Fruit fly (Drosophila melanogaster) whole organism, embryonic: ENCODE results near the gene NdufV3.
A peak's percentile ranks its signal among the peaks of the same experiment; 100 is the strongest.

Source experiments
- ATbp ChIP-seq: fragments of 200-800 bp; sonication (Bioruptor generic); optimal IDR thresholded peaks from 2 replicates; lab custom pipeline; 2017; ENCODE audit warnings: missing biosample characterization, mild to moderate bottlenecking, missing genetic modification characterization, missing genetic modification reagents
- Aef1 ChIP-seq: fragments of 200-800 bp; sonication (Bioruptor generic); IDR thresholded peaks from 3 replicates; pipeline ENCODE4 v1.3.6; 2022; ENCODE audit warnings: missing biosample characterization, missing genetic modification characterization
- B-H2 ChIP-seq: fragments of 200-800 bp; sonication (Bioruptor generic); optimal IDR thresholded peaks from 2 replicates; lab custom pipeline; 2018; ENCODE audit warnings: missing biosample characterization, mild to moderate bottlenecking, missing genetic modification characterization
- Blimp-1 ChIP-seq: fragments of 200-800 bp; sonication (Bioruptor generic); optimal IDR thresholded peaks from 3 replicates; lab custom pipeline; 2018; ENCODE audit warnings: missing biosample characterization, missing genetic modification characterization, mild to moderate bottlenecking, moderate library complexity, missing genetic modification reagents
- Bteb2 ChIP-seq: fragments of 200-800 bp; sonication (Bioruptor generic); optimal IDR thresholded peaks from 2 replicates; lab custom pipeline; 2016; ENCODE audit warnings: missing biosample characterization, missing genetic modification characterization
- CG10267 ChIP-seq: fragments of 200-800 bp; sonication (Bioruptor generic); optimal IDR thresholded peaks from 2 replicates; lab custom pipeline; 2018; ENCODE audit warnings: missing biosample characterization, mild to moderate bottlenecking, missing genetic modification characterization, moderate library complexity
- CG10431 ChIP-seq: fragments of 200-800 bp; sonication (Bioruptor generic); optimal IDR thresholded peaks from 3 replicates; lab custom pipeline; 2018; ENCODE audit warnings: missing biosample characterization, mild to moderate bottlenecking, missing genetic modification characterization
- CG10979 ChIP-seq: fragments of 200-800 bp; sonication (Bioruptor generic); optimal IDR thresholded peaks from 2 replicates; lab custom pipeline; 2018; ENCODE audit warnings: missing biosample characterization, mild to moderate bottlenecking, missing genetic modification characterization, moderate library complexity
- CG11085 ChIP-seq: fragments of 200-800 bp; sonication (Bioruptor generic); IDR thresholded peaks from 2 replicates; pipeline ENCODE4 v1.3.6; 2022; ENCODE audit warnings: missing biosample characterization, missing genetic modification characterization
- CG11723 ChIP-seq: fragments of 200-800 bp; sonication (Bioruptor generic); optimal IDR thresholded peaks from 2 replicates; lab custom pipeline; 2017; ENCODE audit warnings: missing biosample characterization, mild to moderate bottlenecking, missing genetic modification characterization
- CG12391 ChIP-seq: fragments of 200-800 bp; sonication (Bioruptor generic); optimal IDR thresholded peaks from 3 replicates; lab custom pipeline; 2018; ENCODE audit warnings: missing biosample characterization, mild to moderate bottlenecking, missing genetic modification characterization, moderate library complexity
- CG12942 ChIP-seq: fragments of 200-800 bp; sonication (Bioruptor generic); optimal IDR thresholded peaks from 3 replicates; lab custom pipeline; 2016; ENCODE audit warnings: missing biosample characterization, missing genetic modification characterization
- CG13296 ChIP-seq: fragments of 200-800 bp; sonication (Bioruptor generic); optimal IDR thresholded peaks from 3 replicates; lab custom pipeline; 2018; ENCODE audit warnings: missing biosample characterization, mild to moderate bottlenecking, missing genetic modification characterization
- CG15479 ChIP-seq: fragments of 200-800 bp; sonication (Bioruptor generic); optimal IDR thresholded peaks from 3 replicates; lab custom pipeline; 2019; ENCODE audit warnings: missing biosample characterization, mild to moderate bottlenecking, missing genetic modification characterization, moderate library complexity
- CG17328 ChIP-seq: fragments of 200-800 bp; sonication (Bioruptor generic); IDR thresholded peaks from 2 replicates; pipeline ENCODE4 v1.3.6; 2022; ENCODE audit warnings: missing biosample characterization, missing genetic modification characterization
- CG17361 ChIP-seq: fragments of 200-800 bp; sonication (Bioruptor generic); IDR thresholded peaks from 3 replicates; pipeline ENCODE4 v1.3.6; 2022; ENCODE audit warnings: missing biosample characterization, missing genetic modification characterization
- CG17385 ChIP-seq: fragments of 200-800 bp; sonication (Bioruptor generic); optimal IDR thresholded peaks from 3 replicates; lab custom pipeline; 2018; ENCODE audit warnings: missing biosample characterization, mild to moderate bottlenecking, missing genetic modification characterization
- CG17829 ChIP-seq: fragments of 200-800 bp; optimal IDR thresholded peaks from 2 replicates; lab custom pipeline; 2019; ENCODE audit warnings: missing biosample characterization, mild to moderate bottlenecking, missing genetic modification characterization, moderate library complexity
- CG18619 ChIP-seq: fragments of 200-800 bp; sonication (Bioruptor generic); optimal IDR thresholded peaks from 3 replicates; lab custom pipeline; 2017; ENCODE audit warnings: missing biosample characterization, mild to moderate bottlenecking, missing genetic modification characterization
- CG6175 ChIP-seq: fragments of 200-800 bp; sonication (Bioruptor generic); IDR thresholded peaks from 3 replicates; pipeline ENCODE4 v1.3.6; 2022; ENCODE audit warnings: missing biosample characterization, missing genetic modification characterization
- CG7786 ChIP-seq: fragments of 200-800 bp; sonication (Bioruptor generic); optimal IDR thresholded peaks from 2 replicates; lab custom pipeline; 2016; ENCODE audit warnings: missing biosample characterization, missing genetic modification characterization
- CG8281 ChIP-seq: fragments of 200-800 bp; sonication (Bioruptor generic); optimal IDR thresholded peaks from 2 replicates; lab custom pipeline; 2018; ENCODE audit warnings: missing biosample characterization, mild to moderate bottlenecking, missing genetic modification characterization, moderate library complexity
- CG9876 ChIP-seq: fragments of 200-800 bp; sonication (Bioruptor generic); optimal IDR thresholded peaks from 2 replicates; lab custom pipeline; 2016; ENCODE audit warnings: missing biosample characterization, missing genetic modification characterization
- CHES-1-like ChIP-seq: fragments of 200-800 bp; sonication (Bioruptor generic); optimal IDR thresholded peaks from 2 replicates; lab custom pipeline; 2016; ENCODE audit warnings: missing biosample characterization, missing genetic modification characterization
- D ChIP-seq, 2 experiments: fragments of 200-800 bp in 1 of 2; fragments of >200 bp in 1 of 2; sonication (Bioruptor generic) in 1 of 2; optimal IDR thresholded peaks; 2 replicates in 1 of 2; 3 replicates in 1 of 2; lab custom pipeline; 2017; ENCODE audit warnings: mild to moderate bottlenecking in 1 of 2, missing biosample characterization in 1 of 2, missing genetic modification characterization in 1 of 2, missing genetic modification reagents in 1 of 2
- Drgx ChIP-seq: fragments of 200-800 bp; sonication (Bioruptor generic); IDR thresholded peaks from 2 replicates; pipeline ENCODE4 v1.3.6; 2022; ENCODE audit warnings: missing biosample characterization, missing genetic modification characterization
- H15 ChIP-seq: fragments of 200-800 bp; sonication (Bioruptor generic); IDR thresholded peaks from 3 replicates; pipeline ENCODE4 v1.3.6; 2022; ENCODE audit warnings: missing biosample characterization, missing genetic modification characterization
- HLHmδ ChIP-seq: fragments of 200-800 bp; sonication (Bioruptor generic); optimal IDR thresholded peaks from 2 replicates; lab custom pipeline; 2018; ENCODE audit warnings: missing biosample characterization, mild to moderate bottlenecking, missing genetic modification characterization, moderate library complexity
- Hsf ChIP-seq: fragments of 200-800 bp; sonication (Bioruptor generic); optimal IDR thresholded peaks from 3 replicates; lab custom pipeline; 2016; ENCODE audit warnings: missing biosample characterization, missing genetic modification characterization
- NfI ChIP-seq: fragments of 200-800 bp; sonication (Bioruptor generic); optimal IDR thresholded peaks from 3 replicates; lab custom pipeline; 2018; ENCODE audit warnings: missing biosample characterization, mild to moderate bottlenecking, missing genetic modification characterization, moderate library complexity
- Ptx1 ChIP-seq: fragments of 200-800 bp; sonication (Bioruptor generic); IDR thresholded peaks from 2 replicates; pipeline ENCODE4 v1.3.6; 2022; ENCODE audit warnings: missing biosample characterization, missing genetic modification characterization
- Sox102F ChIP-seq: fragments of 200-800 bp; sonication (Bioruptor generic); optimal IDR thresholded peaks from 2 replicates; lab custom pipeline; 2018; ENCODE audit warnings: missing biosample characterization, mild to moderate bottlenecking, missing genetic modification characterization, moderate library complexity
- Usf ChIP-seq: fragments of 200-800 bp; sonication (Bioruptor generic); optimal IDR thresholded peaks from 2 replicates; lab custom pipeline; 2017; ENCODE audit warnings: missing genotype, missing biosample characterization, missing genetic modification characterization
- amos ChIP-seq: fragments of 200-800 bp; sonication (Bioruptor generic); IDR thresholded peaks from 2 replicates; pipeline ENCODE4 v1.3.6; 2022; ENCODE audit warnings: missing biosample characterization, missing genetic modification characterization; ENCODE audit not compliant: partially characterized antibody
- cas ChIP-seq: fragments of 200-800 bp; sonication (Bioruptor generic); IDR thresholded peaks from 2 replicates; pipeline ENCODE4 v1.3.6; 2022; ENCODE audit warnings: missing biosample characterization, missing genetic modification characterization
- chinmo ChIP-seq: fragments of 200-800 bp; sonication (Bioruptor generic); IDR thresholded peaks from 4 replicates; pipeline ENCODE4 v1.3.6; 2022; ENCODE audit warnings: missing biosample characterization, missing genetic modification characterization; ENCODE audit not compliant: partially characterized antibody
- ems ChIP-seq: fragments of 200-800 bp; sonication (Bioruptor generic); optimal IDR thresholded peaks from 3 replicates; lab custom pipeline; 2016; ENCODE audit warnings: missing biosample characterization, missing genetic modification characterization
- fd64A ChIP-seq: fragments of 200-800 bp; sonication (Bioruptor generic); optimal IDR thresholded peaks from 3 replicates; lab custom pipeline; 2018; ENCODE audit warnings: missing biosample characterization, mild to moderate bottlenecking, missing genetic modification characterization
- fd96Cb ChIP-seq: fragments of 200-800 bp; sonication (Bioruptor generic); optimal IDR thresholded peaks from 2 replicates; lab custom pipeline; 2018; ENCODE audit warnings: missing biosample characterization, mild to moderate bottlenecking, missing genetic modification characterization, moderate library complexity
- gem ChIP-seq: fragments of 200-800 bp; sonication (Bioruptor generic); optimal IDR thresholded peaks from 2 replicates; lab custom pipeline; 2019; ENCODE audit warnings: missing biosample characterization, mild to moderate bottlenecking, missing genetic modification characterization, moderate library complexity
- insv ChIP-seq, 2 experiments: fragments of 200-800 bp; sonication (Bioruptor generic); optimal IDR thresholded peaks; 3 replicates each; lab custom pipeline; 2016 to 2018; ENCODE audit warnings: missing biosample characterization in 2 of 2, missing genetic modification characterization in 2 of 2
- klu ChIP-seq: fragments of 200-800 bp; sonication (Bioruptor generic); IDR thresholded peaks from 2 replicates; pipeline ENCODE4 v1.3.6; 2022; ENCODE audit warnings: missing biosample characterization, missing genetic modification characterization
- nom ChIP-seq: fragments of 200-800 bp; sonication (Bioruptor generic); optimal IDR thresholded peaks from 2 replicates; lab custom pipeline; 2017; ENCODE audit warnings: missing biosample characterization, missing genetic modification characterization, mild to moderate bottlenecking, moderate library complexity, missing genetic modification reagents
- pan ChIP-seq, 4 experiments: fragments of >200 bp in 3 of 4; fragments of 200-800 bp in 1 of 4; sonication (Bioruptor generic) in 1 of 4; optimal IDR thresholded peaks in 3 of 4; IDR thresholded peaks in 1 of 4; 2 replicates each; pipeline versions ENCODE4 v1.3.6 to Lab custom; 2017 to 2022; ENCODE audit warnings: missing biosample characterization in 2 of 4, missing genetic modification characterization in 2 of 4, mixed read lengths in 1 of 4
- pros ChIP-seq: fragments of 200-800 bp; sonication (Bioruptor generic); optimal IDR thresholded peaks from 3 replicates; lab custom pipeline; 2019; ENCODE audit warnings: missing biosample characterization, mild to moderate bottlenecking, missing genetic modification characterization, moderate library complexity
- rib ChIP-seq: fragments of 200-800 bp; sonication (Bioruptor generic); IDR thresholded peaks from 2 replicates; pipeline ENCODE4 v1.3.6; 2022; ENCODE audit warnings: missing biosample characterization, missing genetic modification characterization
- sens ChIP-seq: fragments of 200-800 bp; sonication (Bioruptor generic); peaks from one replicate; lab custom pipeline; 2016; ENCODE audit warnings: missing biosample characterization, missing genetic modification characterization
- trem ChIP-seq: fragments of 200-800 bp; optimal IDR thresholded peaks from 3 replicates; lab custom pipeline; 2019; ENCODE audit warnings: missing biosample characterization, mild to moderate bottlenecking, missing genetic modification characterization, moderate library complexity
- wek ChIP-seq: fragments of 200-800 bp; sonication (Bioruptor generic); optimal IDR thresholded peaks from 3 replicates; lab custom pipeline; 2018; ENCODE audit warnings: missing biosample characterization, mild to moderate bottlenecking, missing genetic modification characterization, moderate library complexity

NdufV3 gene

dm6 chrX:11340719-11341322 lies 9.0 kb upstream of the NdufV3 start (continued):
- no peak for TF ChIP-seq amos (GFP tag; lab: Robert Waterston, UW)
- peak; percentile 7 for TF ChIP-seq pros (GFP tag; lab: Kevin White, UChicago)
- no peak for TF ChIP-seq insv (GFP tag; optimal IDR thresholded peaks at IDR 0.05; lab: Kevin White, UChicago)
- TF ChIP-seq NfI (GFP tag; lab: Kevin White, UChicago) = no peak
- TF ChIP-seq rib (GFP tag; lab: Robert Waterston, UW) = no peak
- peak; percentile 80 for TF ChIP-seq sens (GFP tag; lab: Kevin White, UChicago)
- peak; percentile 43 for TF ChIP-seq gem
- TF ChIP-seq B-H2 (GFP tag; lab: Kevin White, UChicago) = no peak
- TF ChIP-seq Hsf = no peak
- peak; percentile 12 for TF ChIP-seq CG7786 (GFP tag; lab: Kevin White, UChicago)
- TF ChIP-seq CHES-1-like (GFP tag; lab: Kevin White, UChicago) = no peak
- TF ChIP-seq chinmo (GFP tag; lab: Robert Waterston, UW) = 0 out of 4 replicates have a peak, but pooled peaks have one; percentile 36
- TF ChIP-seq fd96Cb = peak; percentile 17
- no peak for TF ChIP-seq CG8281
- TF ChIP-seq CG17328 (GFP tag; lab: Robert Waterston, UW) = no peak
- no peak for TF ChIP-seq Usf (GFP tag; lab: Kevin White, UChicago)
- peak; percentile 49; the same call in 1 of the 3 replicates for TF ChIP-seq CG17361 (GFP tag; lab: Robert Waterston, UW)
- no peak for TF ChIP-seq CG10267
- TF ChIP-seq CG10431 = no peak
- no peak for TF ChIP-seq Blimp-1 (GFP tag; lab: Kevin White, UChicago)
- TF ChIP-seq H15 (GFP tag; lab: Robert Waterston, UW) = no peak
- TF ChIP-seq trem (tag; lab: Kevin White, UChicago) = no peak
- peak; percentile 18 for TF ChIP-seq CG12391 (tag; lab: Kevin White, UChicago)
- no peak for TF ChIP-seq wek
- TF ChIP-seq CG10979 (tag; lab: Kevin White, UChicago) = peak; percentile 24
- no peak for TF ChIP-seq CG12942 (GFP tag; lab: Kevin White, UChicago)
- no peak for TF ChIP-seq pan (optimal IDR thresholded peaks at IDR 0.05; lab: Kevin White, UChicago)
- TF ChIP-seq pan (GFP tag; optimal IDR thresholded peaks at IDR 0.05 in 1 of 2, IDR thresholded peaks at IDR 0.05 in 1 of 2) = no peak
- TF ChIP-seq cas (GFP tag; lab: Robert Waterston, UW) = no peak
- no peak for TF ChIP-seq ems (GFP tag; lab: Kevin White, UChicago)
- TF ChIP-seq Ptx1 (GFP tag; lab: Robert Waterston, UW) = peak; percentile 46; the same call in 1 of the 2 replicates
- no peak for TF ChIP-seq CG6175 (GFP tag; lab: Robert Waterston, UW)
- no peak for TF ChIP-seq nom (GFP tag; lab: Kevin White, UChicago)
- TF ChIP-seq fd64A (GFP tag; lab: Kevin White, UChicago) = no peak
- TF ChIP-seq ATbp = no peak
- no peak for TF ChIP-seq Drgx (GFP tag; lab: Robert Waterston, UW)
- no peak for TF ChIP-seq CG11085 (GFP tag; lab: Robert Waterston, UW)
- peak; percentile 13 for TF ChIP-seq CG18619 (GFP tag; lab: Kevin White, UChicago)
- no peak for TF ChIP-seq klu (GFP tag; lab: Robert Waterston, UW)
- TF ChIP-seq Bteb2 (GFP tag; lab: Kevin White, UChicago) = no peak
- TF ChIP-seq D (optimal IDR thresholded peaks at IDR 0.05; lab: Kevin White, UChicago) = no peak
- no peak for TF ChIP-seq D (GFP tag; optimal IDR thresholded peaks at IDR 0.05; lab: Kevin White, UChicago)
- TF ChIP-seq Sox102F = no peak
- TF ChIP-seq CG13296 (GFP tag; lab: Kevin White, UChicago) = no peak
- TF ChIP-seq HLHmδ (GFP tag; lab: Kevin White, UChicago) = no peak
- TF ChIP-seq Aef1 (GFP tag; lab: Robert Waterston, UW) = no peak
- TF ChIP-seq CG17829 (tag; lab: Kevin White, UChicago) = no peak
- TF ChIP-seq CG9876 (GFP tag; lab: Kevin White, UChicago) = no peak
- TF ChIP-seq CG15479 (GFP tag; lab: Kevin White, UChicago) = no peak
- TF ChIP-seq CG11723 (GFP tag; lab: Kevin White, UChicago) = no peak
- no peak for TF ChIP-seq CG17385 (GFP tag; lab: Kevin White, UChicago)
